Fruit fly (Drosophila melanogaster) whole organism, embryonic: ENCODE results near the gene Arpc4.

Experiments used
- Asciz ChIP-seq: fragments of 200-800 bp; sonication (Bioruptor generic); optimal IDR thresholded peaks from 2 replicates; lab custom pipeline; 2017; ENCODE audit warnings: missing biosample characterization, mild to moderate bottlenecking, missing genetic modification characterization, missing genetic modification reagents
- Blimp-1 ChIP-seq: fragments of 200-800 bp; sonication (Bioruptor generic); optimal IDR thresholded peaks from 3 replicates; lab custom pipeline; 2018; ENCODE audit warnings: missing biosample characterization, missing genetic modification characterization, mild to moderate bottlenecking, moderate library complexity, missing genetic modification reagents
- CG10543 ChIP-seq: fragments of 200-800 bp; sonication (Bioruptor generic); optimal IDR thresholded peaks from 3 replicates; lab custom pipeline; 2017; ENCODE audit warnings: missing biosample characterization, mild to moderate bottlenecking, missing genetic modification characterization, moderate library complexity
- CG12236 ChIP-seq: fragments of 200-800 bp; sonication (Bioruptor generic); optimal IDR thresholded peaks from 2 replicates; lab custom pipeline; 2016; ENCODE audit warnings: missing biosample characterization, missing genetic modification characterization
- CG12299 ChIP-seq: fragments of 200-800 bp; sonication (Bioruptor generic); optimal IDR thresholded peaks from 2 replicates; lab custom pipeline; 2018; ENCODE audit warnings: missing biosample characterization, mild to moderate bottlenecking, missing genetic modification characterization
- CG12769 ChIP-seq: fragments of 200-800 bp; sonication (Bioruptor generic); optimal IDR thresholded peaks from 2 replicates; lab custom pipeline; 2019; ENCODE audit warnings: missing biosample characterization, mild to moderate bottlenecking, missing genetic modification characterization, moderate library complexity
- CG14710 ChIP-seq: fragments of 200-800 bp; sonication (Bioruptor generic); optimal IDR thresholded peaks from 3 replicates; lab custom pipeline; 2019; ENCODE audit warnings: missing biosample characterization, mild to moderate bottlenecking, missing genetic modification characterization, moderate library complexity
- CG18619 ChIP-seq: fragments of 200-800 bp; sonication (Bioruptor generic); optimal IDR thresholded peaks from 3 replicates; lab custom pipeline; 2017; ENCODE audit warnings: missing biosample characterization, mild to moderate bottlenecking, missing genetic modification characterization
- CG2712 ChIP-seq: fragments of 200-800 bp; optimal IDR thresholded peaks from 3 replicates; lab custom pipeline; 2019; ENCODE audit warnings: missing biosample characterization, mild to moderate bottlenecking, missing genetic modification characterization, moderate library complexity
- CG30020 ChIP-seq: fragments of 200-800 bp; optimal IDR thresholded peaks from 2 replicates; lab custom pipeline; 2019; ENCODE audit warnings: missing biosample characterization, mild to moderate bottlenecking, missing genetic modification characterization, moderate library complexity
- CG30431 ChIP-seq: fragments of 200-800 bp; sonication (Bioruptor generic); optimal IDR thresholded peaks from 2 replicates; lab custom pipeline; 2017; ENCODE audit warnings: missing biosample characterization, missing genetic modification characterization
- CG31224 ChIP-seq: fragments of 200-800 bp; sonication (Bioruptor generic); IDR thresholded peaks from 2 replicates; pipeline ENCODE4 v1.3.6; 2022; ENCODE audit warnings: missing biosample characterization, missing genetic modification characterization
- CG3726 ChIP-seq: fragments of 200-800 bp; sonication (Bioruptor generic); IDR thresholded peaks from 3 replicates; pipeline ENCODE4, ENCODE4 v1.3.6; 2022; ENCODE audit warnings: missing biosample characterization, missing genetic modification characterization
- CG3847 ChIP-seq: fragments of 200-800 bp; sonication (Bioruptor generic); IDR thresholded peaks from 2 replicates; pipeline ENCODE4 v1.3.6; 2022; ENCODE audit warnings: missing biosample characterization, missing genetic modification characterization
- CG4282 ChIP-seq: fragments of 200-800 bp; sonication (Bioruptor generic); optimal IDR thresholded peaks from 2 replicates; lab custom pipeline; 2016; ENCODE audit warnings: missing biosample characterization, missing genetic modification characterization
- CG4730 ChIP-seq: fragments of 200-800 bp; sonication (Bioruptor generic); IDR thresholded peaks from 2 replicates; pipeline ENCODE4 v1.3.6; 2022; ENCODE audit warnings: missing biosample characterization, missing genetic modification characterization
- CG6272 ChIP-seq: fragments of 200-800 bp; sonication (Bioruptor generic); IDR thresholded peaks from 2 replicates; pipeline ENCODE4 v1.3.6; 2022; ENCODE audit warnings: missing biosample characterization, missing genetic modification characterization
- CG6689 ChIP-seq: fragments of 200-800 bp; sonication (Bioruptor generic); IDR thresholded peaks from 2 replicates; pipeline ENCODE4 v1.3.6; 2022; ENCODE audit warnings: missing biosample characterization, missing genetic modification characterization
- CG8944 ChIP-seq: fragments of 200-800 bp; sonication (Bioruptor generic); optimal IDR thresholded peaks from 3 replicates; lab custom pipeline; 2016; ENCODE audit warnings: missing biosample characterization, missing genetic modification characterization
- CG9727 ChIP-seq: fragments of 200-800 bp; sonication (Bioruptor generic); optimal IDR thresholded peaks from 3 replicates; lab custom pipeline; 2017; ENCODE audit warnings: missing biosample characterization, mild to moderate bottlenecking, missing genetic modification characterization
- Dll ChIP-seq: fragments of 200-800 bp; sonication (Bioruptor generic); IDR thresholded peaks from 4 replicates; pipeline ENCODE4 v1.3.6; 2022; ENCODE audit warnings: missing biosample characterization, missing genetic modification characterization; ENCODE audit not compliant: partially characterized antibody
- Fer3 ChIP-seq: fragments of 200-800 bp; sonication (Bioruptor generic); optimal IDR thresholded peaks from 2 replicates; lab custom pipeline; 2018; ENCODE audit warnings: missing biosample characterization, mild to moderate bottlenecking, missing genetic modification characterization, moderate library complexity
- HLH3B ChIP-seq: fragments of 200-800 bp; sonication (Bioruptor generic); IDR thresholded peaks from 2 replicates; pipeline ENCODE4 v1.3.6; 2022; ENCODE audit warnings: missing biosample characterization, missing genetic modification characterization
- Hand ChIP-seq: fragments of 200-800 bp; sonication (Bioruptor generic); optimal IDR thresholded peaks from 2 replicates; lab custom pipeline; 2017; ENCODE audit warnings: mild to moderate bottlenecking, missing biosample characterization, missing genetic modification reagents, missing genetic modification characterization
- Hsf ChIP-seq: fragments of 200-800 bp; sonication (Bioruptor generic); optimal IDR thresholded peaks from 3 replicates; lab custom pipeline; 2016; ENCODE audit warnings: missing biosample characterization, missing genetic modification characterization
- MBD-R2 ChIP-seq: fragments of 200-800 bp; sonication (Bioruptor generic); IDR thresholded peaks from 2 replicates; pipeline ENCODE4 v1.3.6; 2022; ENCODE audit warnings: missing biosample characterization, missing genetic modification characterization
- Nf-YA ChIP-seq: fragments of 200-800 bp; sonication (Bioruptor generic); IDR thresholded peaks from 2 replicates; pipeline ENCODE4 v1.3.6; 2022; ENCODE audit warnings: missing biosample characterization, missing genetic modification characterization
- Optix ChIP-seq: fragments of 200-800 bp; sonication (Bioruptor generic); IDR thresholded peaks from 3 replicates; pipeline ENCODE4 v1.3.6; 2022; ENCODE audit warnings: missing biosample characterization, missing genetic modification characterization
- Side ChIP-seq: fragments of 200-800 bp; sonication (Bioruptor generic); optimal IDR thresholded peaks from 2 replicates; lab custom pipeline; 2016; ENCODE audit warnings: missing biosample characterization, missing genetic modification characterization
- Sin3A ChIP-seq: fragments of >200 bp; optimal IDR thresholded peaks from 2 replicates; lab custom pipeline; 2018
- Sry-β ChIP-seq: fragments of 200-800 bp; sonication (Bioruptor generic); optimal IDR thresholded peaks from 2 replicates; lab custom pipeline; 2018; ENCODE audit warnings: missing biosample characterization, mild to moderate bottlenecking, missing genetic modification characterization, moderate library complexity
- Sry-δ ChIP-seq: fragments of 200-800 bp; sonication (Bioruptor generic); optimal IDR thresholded peaks from 2 replicates; lab custom pipeline; 2016; ENCODE audit warnings: missing biosample characterization, missing genetic modification characterization
- Xbp1 ChIP-seq: fragments of 200-800 bp; sonication (Bioruptor generic); optimal IDR thresholded peaks from 3 replicates; lab custom pipeline; 2016; ENCODE audit warnings: missing biosample characterization, mild to moderate bottlenecking, missing genetic modification characterization
- ato ChIP-seq: fragments of 200-800 bp; sonication (Bioruptor generic); IDR thresholded peaks from 2 replicates; pipeline ENCODE4 v1.3.6; 2022; ENCODE audit warnings: missing biosample characterization, missing genetic modification characterization; ENCODE audit not compliant: partially characterized antibody
- dm ChIP-seq: fragments of 200-800 bp; sonication (Bioruptor generic); optimal IDR thresholded peaks from 3 replicates; lab custom pipeline; 2016; ENCODE audit warnings: missing biosample characterization, missing genetic modification characterization
- eyg ChIP-seq: fragments of 200-800 bp; sonication (Bioruptor generic); optimal IDR thresholded peaks from 3 replicates; lab custom pipeline; 2016; ENCODE audit warnings: missing biosample characterization, missing genetic modification characterization
- fu2 ChIP-seq: fragments of 200-800 bp; sonication (Bioruptor generic); optimal IDR thresholded peaks from 2 replicates; lab custom pipeline; 2016; ENCODE audit warnings: missing biosample characterization, missing genetic modification characterization
- ham ChIP-seq: fragments of 200-800 bp; sonication (Bioruptor generic); IDR thresholded peaks from 2 replicates; pipeline ENCODE4 v1.3.6; 2022; ENCODE audit warnings: missing biosample characterization, missing genetic modification characterization
- jigr1 ChIP-seq: fragments of 200-800 bp; sonication (Bioruptor generic); IDR thresholded peaks from 3 replicates; pipeline ENCODE4 v1.3.6; 2022; ENCODE audit warnings: missing biosample characterization, missing genetic modification characterization
- kah ChIP-seq: fragments of 200-800 bp; sonication (Bioruptor generic); optimal IDR thresholded peaks from 2 replicates; lab custom pipeline; 2018; ENCODE audit warnings: missing biosample characterization, mild to moderate bottlenecking, missing genetic modification characterization
- luna ChIP-seq: fragments of 200-800 bp; sonication (Bioruptor generic); optimal IDR thresholded peaks from 2 replicates; lab custom pipeline; 2016; ENCODE audit warnings: missing biosample characterization, missing genetic modification characterization
- mld ChIP-seq: fragments of 200-800 bp; sonication (Bioruptor generic); IDR thresholded peaks from 3 replicates; pipeline ENCODE4 v1.3.6; 2022; ENCODE audit warnings: missing biosample characterization, missing genetic modification characterization; ENCODE audit not compliant: partially characterized antibody
- nom ChIP-seq: fragments of 200-800 bp; sonication (Bioruptor generic); optimal IDR thresholded peaks from 2 replicates; lab custom pipeline; 2017; ENCODE audit warnings: missing biosample characterization, missing genetic modification characterization, mild to moderate bottlenecking, moderate library complexity, missing genetic modification reagents
- pho ChIP-seq: fragments of 200-800 bp; sonication (Bioruptor generic); optimal IDR thresholded peaks from 2 replicates; lab custom pipeline; 2016; ENCODE audit warnings: missing biosample characterization, missing genetic modification characterization
- pita ChIP-seq: fragments of 200-800 bp; sonication (Bioruptor generic); optimal IDR thresholded peaks from 2 replicates; lab custom pipeline; 2017; ENCODE audit warnings: missing biosample characterization, mild to moderate bottlenecking, missing genetic modification characterization
- sima ChIP-seq: fragments of 200-800 bp; sonication (Bioruptor generic); optimal IDR thresholded peaks from 2 replicates; lab custom pipeline; 2016; ENCODE audit warnings: missing biosample characterization, missing genetic modification characterization
- sr ChIP-seq: fragments of 200-800 bp; sonication (Bioruptor generic); IDR thresholded peaks from 3 replicates; pipeline ENCODE4 v1.3.6; 2022; ENCODE audit warnings: missing biosample characterization, missing genetic modification characterization
- tio ChIP-seq: fragments of 200-800 bp; sonication (Bioruptor generic); optimal IDR thresholded peaks from 2 replicates; lab custom pipeline; 2017; ENCODE audit warnings: missing biosample characterization, missing genetic modification characterization, inconsistent platforms
- wdn ChIP-seq: fragments of 200-800 bp; sonication (Bioruptor generic); IDR thresholded peaks from 2 replicates; pipeline ENCODE4 v1.3.6; 2022; ENCODE audit warnings: missing biosample characterization, missing genetic modification characterization

The Arpc4 gene

DNA sequence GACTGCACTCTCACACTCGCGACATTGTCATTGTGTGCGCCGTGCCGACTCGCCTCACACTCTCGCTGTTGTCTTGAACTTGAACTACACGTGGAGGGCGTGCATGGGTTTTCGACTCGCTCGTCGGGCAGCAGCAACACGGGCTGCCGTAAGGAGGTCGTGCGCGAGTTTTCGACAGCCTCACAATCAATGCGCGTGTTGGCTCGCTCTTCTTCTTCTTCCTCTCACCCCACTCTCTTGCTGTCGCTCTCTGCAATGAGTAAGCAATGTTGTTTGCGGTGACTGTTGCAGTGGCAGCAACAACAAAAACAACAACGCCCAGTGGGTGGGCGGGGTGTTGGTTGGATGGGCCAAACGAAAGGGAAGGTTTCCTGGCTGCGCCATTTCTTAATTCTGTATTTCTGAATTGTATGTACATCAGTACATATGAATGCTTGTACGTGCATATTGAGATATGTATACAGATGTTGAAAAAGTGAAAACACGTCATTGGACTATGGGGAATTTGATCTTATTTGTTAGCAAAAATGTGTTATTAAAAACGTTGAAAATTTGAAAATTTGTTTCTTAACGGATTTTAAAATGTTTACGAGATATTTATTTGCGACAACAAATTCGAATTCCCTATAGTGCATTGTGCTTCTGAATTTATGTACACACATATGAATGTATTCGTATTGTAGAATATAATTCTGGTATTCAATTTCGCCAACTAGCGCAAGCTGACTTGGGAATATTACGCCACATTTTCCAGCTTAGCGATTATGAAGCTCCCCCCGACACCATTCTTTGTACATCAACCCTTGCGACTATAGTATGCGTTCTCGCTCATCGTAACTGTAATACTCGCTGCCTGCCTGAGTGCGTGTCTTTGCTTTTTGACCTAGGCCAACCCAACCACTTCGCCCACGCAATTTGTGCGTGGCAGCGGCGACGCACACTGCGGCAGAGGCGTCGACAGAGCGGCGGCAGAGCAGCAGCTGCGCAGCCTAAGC is 36.3 kb upstream of the Arpc4 start (continued):
- peak; percentile 62 for TF ChIP-seq CG18619 (GFP tag; lab: Kevin White, UChicago)
- TF ChIP-seq kah, result peak; percentile 47
- TF ChIP-seq CG2712 (tag; lab: Kevin White, UChicago), result peak; percentile 7
- TF ChIP-seq CG14710 (tag; lab: Kevin White, UChicago), result no peak
- 0 out of 2 replicates have a peak, but pooled peaks have one; percentile 24 for TF ChIP-seq CG3847 (GFP tag; lab: Robert Waterston, UW)
- no peak for TF ChIP-seq CG8944 (GFP tag; lab: Kevin White, UChicago)
- no peak for TF ChIP-seq CG4730 (GFP tag; lab: Robert Waterston, UW)
- TF ChIP-seq fu2 (GFP tag; lab: Kevin White, UChicago), result no peak
- TF ChIP-seq ato (GFP tag; lab: Robert Waterston, UW), result peak; percentile 47; the same call in 1 of the 2 replicates
- TF ChIP-seq MBD-R2 (GFP tag; lab: Robert Waterston, UW), result no peak
- peak; percentile 95 for TF ChIP-seq sr (GFP tag; lab: Robert Waterston, UW)
- TF ChIP-seq CG12299 (tag; lab: Kevin White, UChicago), result peak; percentile 13
- TF ChIP-seq CG4282 (GFP tag; lab: Kevin White, UChicago), result peak; percentile 34
- no peak for TF ChIP-seq CG12236 (GFP tag; lab: Kevin White, UChicago)
- TF ChIP-seq Hsf (GFP tag; lab: Kevin White, UChicago), result no peak
- TF ChIP-seq Asciz (GFP tag; lab: Kevin White, UChicago), result peak; percentile 19
- no peak for TF ChIP-seq Nf-YA (GFP tag; lab: Robert Waterston, UW)
- no peak for TF ChIP-seq CG6272
- no peak for TF ChIP-seq sima (GFP tag; lab: Kevin White, UChicago)
- no peak for TF ChIP-seq Sry-β (GFP tag; lab: Kevin White, UChicago)
- TF ChIP-seq pho (GFP tag; lab: Kevin White, UChicago), result peak; percentile 8
- TF ChIP-seq CG30431 (GFP tag; lab: Kevin White, UChicago), result no peak
- TF ChIP-seq CG6689, result no peak
- TF ChIP-seq jigr1 (GFP tag; lab: Robert Waterston, UW), result no peak
- TF ChIP-seq CG31224 (GFP tag; lab: Robert Waterston, UW), result no peak
- no peak for TF ChIP-seq CG30020
- TF ChIP-seq Sry-δ (GFP tag; lab: Kevin White, UChicago), result no peak
- TF ChIP-seq Fer3 (tag; lab: Kevin White, UChicago), result no peak
- no peak for TF ChIP-seq CG3726
- no peak for TF ChIP-seq pita (GFP tag; lab: Kevin White, UChicago)
- peak; percentile 93 for TF ChIP-seq dm (GFP tag; lab: Kevin White, UChicago)
- no peak for TF ChIP-seq Optix (GFP tag; lab: Robert Waterston, UW)
- peak; percentile 81 for TF ChIP-seq CG12769 (tag; lab: Kevin White, UChicago)
- no peak for TF ChIP-seq HLH3B (GFP tag; lab: Robert Waterston, UW)
- TF ChIP-seq Dll (GFP tag; lab: Robert Waterston, UW), result peak; percentile 36; the same call in 1 of the 4 replicates
- no peak for TF ChIP-seq tio (GFP tag; lab: Kevin White, UChicago)
- TF ChIP-seq eyg (GFP tag; lab: Kevin White, UChicago), result no peak
- peak; percentile 44 for TF ChIP-seq Side (GFP tag; lab: Kevin White, UChicago)
- TF ChIP-seq CG9727 (GFP tag; lab: Kevin White, UChicago), result peak; percentile 25
- TF ChIP-seq CG10543 (GFP tag; lab: Kevin White, UChicago), result peak; percentile 98
- TF ChIP-seq wdn (GFP tag; lab: Robert Waterston, UW), result no peak; the same call in 1 of the 2 replicates
- no peak for TF ChIP-seq Xbp1 (GFP tag; lab: Kevin White, UChicago)
- no peak for TF ChIP-seq ham
- TF ChIP-seq Sin3A (lab: Kevin White, UChicago), result no peak
- no peak for TF ChIP-seq luna
- no peak for TF ChIP-seq mld
- TF ChIP-seq Blimp-1 (GFP tag; lab: Kevin White, UChicago), result peak; percentile 97
- TF ChIP-seq Hand (GFP tag; lab: Kevin White, UChicago), result peak; percentile 51
- no peak for TF ChIP-seq nom (GFP tag; lab: Kevin White, UChicago)
